Worm (Caenorhabditis elegans) whole organism, young adult: ENCODE measurements around the gene egg-3.

Experiments
- D2030.7 ChIP-seq: fragments of 200-800 bp; sonication (Bioruptor generic); IDR thresholded peaks from 2 replicates; pipeline ENCODE4 v1.3.6; 2022; ENCODE audit warnings: missing genetic modification reagents, missing genetic modification characterization, missing compliant biosample characterization
- F10E7.11 ChIP-seq: sonication (generic microtip); optimal IDR thresholded peaks from 2 replicates; lab custom pipeline; 2017; ENCODE audit warnings: mild to moderate bottlenecking, missing genetic modification characterization, moderate library complexity, missing compliant biosample characterization
- K12H6.12 ChIP-seq: fragments of 200-800 bp; sonication (Bioruptor generic); optimal IDR thresholded peaks from 2 replicates; lab custom pipeline; 2018; ENCODE audit warnings: mild to moderate bottlenecking, missing genetic modification characterization, missing compliant biosample characterization
- Y53G8AR.9 ChIP-seq: fragments of 200-800 bp; sonication (Bioruptor generic); conservative IDR thresholded peaks from 2 replicates; pipeline ENCODE4 v1.3.6; 2022; ENCODE audit warnings: missing genetic modification reagents, missing genetic modification characterization, missing compliant biosample characterization
- Y56A3A.18 ChIP-seq: fragments of 200-800 bp; sonication (Bioruptor generic); IDR thresholded peaks from 2 replicates; pipeline ENCODE4 v1.3.6; 2022; ENCODE audit warnings: missing genetic modification reagents, missing genetic modification characterization, missing compliant biosample characterization
- Y95B8A.8 ChIP-seq: fragments of 200-800 bp; sonication (Bioruptor generic); IDR thresholded peaks from 2 replicates; pipeline ENCODE4 v1.3.6; 2022; ENCODE audit warnings: missing genetic modification reagents, missing genetic modification characterization, missing compliant biosample characterization
- ZK185.1 ChIP-seq: sonication (generic microtip); optimal IDR thresholded peaks from 2 replicates; lab custom pipeline; 2016; ENCODE audit warnings: mild to moderate bottlenecking, missing genetic modification characterization, missing compliant biosample characterization; ENCODE audit not compliant: poor library complexity, severe bottlenecking
- akir-1 ChIP-seq: fragments of 200-800 bp; sonication (Bioruptor generic); optimal IDR thresholded peaks from 2 replicates; lab custom pipeline; 2018; ENCODE audit warnings: mild to moderate bottlenecking, missing genetic modification characterization, moderate library complexity, missing compliant biosample characterization
- ama-1 ChIP-seq, 3 experiments: fragments of 150-350 bp in 1 of 3; sonication (generic microtip) in 2 of 3; optimal IDR thresholded peaks; 2 replicates each; lab custom pipeline; 2014 to 2018; ENCODE audit warnings: missing biosample characterization in 2 of 3, missing genetic modification characterization in 2 of 3, missing genetic modification reagents in 2 of 3
- atf-7 ChIP-seq: sonication (generic microtip); optimal IDR thresholded peaks from 2 replicates; lab custom pipeline; 2017; ENCODE audit warnings: mild to moderate bottlenecking, missing genetic modification characterization, missing compliant biosample characterization
- bed-1 ChIP-seq: fragments of 200-800 bp; sonication (Bioruptor generic); IDR thresholded peaks from 2 replicates; pipeline ENCODE4 v1.3.6; 2022; ENCODE audit warnings: missing genetic modification reagents, missing genetic modification characterization, missing compliant biosample characterization
- ccch-3 ChIP-seq: fragments of 200-800 bp; sonication (Bioruptor generic); optimal IDR thresholded peaks from 2 replicates; lab custom pipeline; 2018; ENCODE audit warnings: mild to moderate bottlenecking, missing genetic modification characterization, missing compliant biosample characterization
- ceh-100 ChIP-seq: fragments of 200-800 bp; sonication (Bioruptor generic); IDR thresholded peaks from 2 replicates; pipeline ENCODE4 v1.3.6; 2022; ENCODE audit warnings: missing genetic modification reagents, missing genetic modification characterization, missing compliant biosample characterization
- ceh-27 ChIP-seq: fragments of 200-800 bp; sonication (Bioruptor generic); optimal IDR thresholded peaks from 2 replicates; lab custom pipeline; 2018; ENCODE audit warnings: mild to moderate bottlenecking, missing genetic modification characterization, moderate library complexity, missing compliant biosample characterization
- ceh-58 ChIP-seq: fragments of 200-800 bp; sonication (Bioruptor generic); IDR thresholded peaks from 2 replicates; pipeline ENCODE4 v1.3.6; 2022; ENCODE audit warnings: missing genetic modification characterization, missing compliant biosample characterization
- ceh-91 ChIP-seq: fragments of 200-800 bp; sonication (Bioruptor generic); IDR thresholded peaks from 2 replicates; pipeline ENCODE4 v1.3.6; 2022; ENCODE audit warnings: missing genetic modification reagents, missing genetic modification characterization, missing compliant biosample characterization
- chd-7 ChIP-seq: sonication (generic microtip); optimal IDR thresholded peaks from 2 replicates; lab custom pipeline; 2016; ENCODE audit warnings: mild to moderate bottlenecking, missing genetic modification characterization, moderate library complexity, missing compliant biosample characterization
- dpff-1 ChIP-seq: sonication (generic microtip); optimal IDR thresholded peaks from 2 replicates; lab custom pipeline; 2017; ENCODE audit warnings: mild to moderate bottlenecking, missing genetic modification characterization, missing compliant biosample characterization
- dpl-1 ChIP-seq: fragments of 150-350 bp; optimal IDR thresholded peaks from 2 replicates; lab custom pipeline; 2014; ENCODE audit warnings: missing biosample characterization, missing genetic modification reagents, missing genetic modification characterization
- egl-44 ChIP-seq: fragments of 200-800 bp; sonication (Bioruptor generic); IDR thresholded peaks from 2 replicates; pipeline ENCODE4 v1.3.6; 2022; ENCODE audit warnings: missing genetic modification reagents, missing genetic modification characterization, missing compliant biosample characterization
- egrh-3 ChIP-seq: fragments of 200-800 bp; sonication (Bioruptor generic); IDR thresholded peaks from 2 replicates; pipeline ENCODE4 v1.3.6; 2022; ENCODE audit warnings: missing genetic modification reagents, missing genetic modification characterization, missing compliant biosample characterization
- him-1 ChIP-seq: sonication (generic microtip); optimal IDR thresholded peaks from 2 replicates; lab custom pipeline; 2016; ENCODE audit warnings: missing genotype, missing genetic modification reagents, missing genetic modification characterization, missing compliant biosample characterization
- hlh-12 ChIP-seq: sonication (generic microtip); optimal IDR thresholded peaks from 2 replicates; lab custom pipeline; 2016; ENCODE audit warnings: missing genetic modification characterization, missing compliant biosample characterization
- hmg-20 ChIP-seq: fragments of 200-800 bp; sonication (Bioruptor generic); IDR thresholded peaks from 2 replicates; pipeline ENCODE4 v1.3.6; 2022; ENCODE audit warnings: missing genetic modification reagents, missing genetic modification characterization, missing compliant biosample characterization
- hsf-1 ChIP-seq: fragments of 200-800 bp; sonication (Bioruptor generic); IDR thresholded peaks from 2 replicates; pipeline ENCODE4 v1.3.6; 2022; ENCODE audit warnings: missing genetic modification reagents, missing genetic modification characterization, missing compliant biosample characterization
- let-607 ChIP-seq, 2 experiments: fragments of 200-800 bp in 1 of 2; sonication (Bioruptor generic) in 1 of 2; sonication (generic microtip) in 1 of 2; optimal IDR thresholded peaks; 2 replicates each; lab custom pipeline; 2016 to 2018; ENCODE audit warnings: mild to moderate bottlenecking in 2 of 2, missing compliant biosample characterization in 2 of 2, missing genetic modification characterization in 2 of 2, moderate library complexity in 2 of 2, missing genotype in 1 of 2
- lin-35 ChIP-seq, 3 experiments: fragments of 150-350 bp in 2 of 3; sonication (generic microtip) in 1 of 3; optimal IDR thresholded peaks; 2 replicates each; lab custom pipeline; 2014 to 2018; ENCODE audit warnings: missing biosample characterization in 3 of 3, missing genetic modification characterization in 3 of 3, missing genetic modification reagents in 3 of 3
- lin-40 ChIP-seq: sonication (generic microtip); optimal IDR thresholded peaks from 2 replicates; lab custom pipeline; 2016; ENCODE audit warnings: missing genetic modification characterization, mild to moderate bottlenecking, missing compliant biosample characterization, missing genotype, missing genetic modification reagents
- lin-54 ChIP-seq: fragments of 200-800 bp; sonication (Bioruptor generic); optimal IDR thresholded peaks from 2 replicates; lab custom pipeline; 2018; ENCODE audit warnings: mild to moderate bottlenecking, missing genetic modification characterization, missing compliant biosample characterization
- madf-8 ChIP-seq: fragments of 200-800 bp; sonication (Bioruptor generic); conservative IDR thresholded peaks from 2 replicates; pipeline ENCODE4 v1.3.6; 2022; ENCODE audit warnings: missing genetic modification reagents, missing genetic modification characterization, missing compliant biosample characterization
- mxl-1 ChIP-seq: sonication (generic microtip); optimal IDR thresholded peaks from 2 replicates; lab custom pipeline; 2016; ENCODE audit warnings: missing genetic modification characterization, missing compliant biosample characterization
- pha-4 ChIP-seq: fragments of 150-350 bp; sonication (generic microtip); optimal IDR thresholded peaks from 2 replicates; lab custom pipeline; 2014; ENCODE audit warnings: missing biosample characterization, missing genetic modification reagents, missing genetic modification characterization
- rcor-1 ChIP-seq: fragments of 200-800 bp; sonication (Bioruptor generic); IDR thresholded peaks from 2 replicates; pipeline ENCODE4 v1.3.6; 2022; ENCODE audit warnings: missing genetic modification reagents, missing genetic modification characterization, missing compliant biosample characterization
- repo-1 ChIP-seq: sonication (generic microtip); optimal IDR thresholded peaks from 2 replicates; lab custom pipeline; 2017; ENCODE audit warnings: mild to moderate bottlenecking, missing genetic modification characterization, missing compliant biosample characterization
- rpc-1 ChIP-seq, 2 experiments: fragments of 150-350 bp in 1 of 2; sonication (generic microtip) in 1 of 2; optimal IDR thresholded peaks; 2 replicates each; lab custom pipeline; 2014 to 2018; ENCODE audit warnings: missing biosample characterization in 1 of 2, missing genetic modification characterization in 1 of 2, missing genetic modification reagents in 1 of 2, missing genotype in 1 of 2
- sdz-38 ChIP-seq: sonication (generic microtip); optimal IDR thresholded peaks from 2 replicates; lab custom pipeline; 2016; ENCODE audit warnings: missing genotype, missing genetic modification characterization, missing compliant biosample characterization
- snpc-3.4 ChIP-seq: sonication (generic microtip); optimal IDR thresholded peaks from 2 replicates; lab custom pipeline; 2017; ENCODE audit warnings: missing genetic modification characterization, mild to moderate bottlenecking, missing compliant biosample characterization, antibody characterized with exemption, moderate library complexity, missing genotype, missing genetic modification reagents
- snpc-4 ChIP-seq, 5 experiments: fragments of 150-350 bp in 1 of 5; sonication (generic microtip) in 4 of 5; optimal IDR thresholded peaks; 2 replicates each; lab custom pipeline; 2014 to 2018; ENCODE audit warnings: missing genetic modification characterization in 5 of 5, missing biosample characterization in 3 of 5, antibody characterized with exemption in 2 of 5, mild to moderate bottlenecking in 2 of 5, missing compliant biosample characterization in 2 of 5, missing genotype in 2 of 5, moderate library complexity in 2 of 5, missing genetic modification reagents in 1 of 5
- somi-1 ChIP-seq: fragments of 200-800 bp; sonication (Bioruptor generic); optimal IDR thresholded peaks from 2 replicates; lab custom pipeline; 2018; ENCODE audit warnings: mild to moderate bottlenecking, missing genetic modification characterization, missing compliant biosample characterization
- tbx-9 ChIP-seq: sonication (generic microtip); optimal IDR thresholded peaks from 2 replicates; lab custom pipeline; 2016; ENCODE audit warnings: borderline replicate concordance, missing genetic modification characterization, inconsistent platforms, missing compliant biosample characterization
- xnd-1 ChIP-seq: sonication (generic microtip); optimal IDR thresholded peaks from 2 replicates; lab custom pipeline; 2016; ENCODE audit warnings: missing genotype, missing genetic modification reagents, missing genetic modification characterization, missing compliant biosample characterization
- ztf-22 ChIP-seq: fragments of 200-800 bp; sonication (Bioruptor generic); optimal IDR thresholded peaks from 2 replicates; lab custom pipeline; 2018; ENCODE audit warnings: mild to moderate bottlenecking, missing genetic modification characterization, moderate library complexity, missing compliant biosample characterization
- ztf-25 ChIP-seq: fragments of 200-800 bp; sonication (Bioruptor generic); IDR thresholded peaks from 2 replicates; pipeline ENCODE4 v1.3.6; 2022; ENCODE audit warnings: missing genetic modification reagents, missing genetic modification characterization, missing compliant biosample characterization
- ztf-28 ChIP-seq: fragments of 200-800 bp; sonication (Bioruptor generic); IDR thresholded peaks from 2 replicates; pipeline ENCODE4 v1.3.6; 2022; ENCODE audit warnings: missing genetic modification reagents, missing genetic modification characterization, missing compliant biosample characterization
- ztf-3 ChIP-seq: fragments of 200-800 bp; sonication (Bioruptor generic); optimal IDR thresholded peaks from 2 replicates; lab custom pipeline; 2018; ENCODE audit warnings: mild to moderate bottlenecking, missing genetic modification characterization, missing compliant biosample characterization
- ztf-6 ChIP-seq: fragments of 200-800 bp; sonication (Bioruptor generic); IDR thresholded peaks from 2 replicates; pipeline ENCODE4 v1.3.6; 2022; ENCODE audit warnings: missing genetic modification reagents, missing genetic modification characterization, missing compliant biosample characterization

Gene egg-3

DNA sequence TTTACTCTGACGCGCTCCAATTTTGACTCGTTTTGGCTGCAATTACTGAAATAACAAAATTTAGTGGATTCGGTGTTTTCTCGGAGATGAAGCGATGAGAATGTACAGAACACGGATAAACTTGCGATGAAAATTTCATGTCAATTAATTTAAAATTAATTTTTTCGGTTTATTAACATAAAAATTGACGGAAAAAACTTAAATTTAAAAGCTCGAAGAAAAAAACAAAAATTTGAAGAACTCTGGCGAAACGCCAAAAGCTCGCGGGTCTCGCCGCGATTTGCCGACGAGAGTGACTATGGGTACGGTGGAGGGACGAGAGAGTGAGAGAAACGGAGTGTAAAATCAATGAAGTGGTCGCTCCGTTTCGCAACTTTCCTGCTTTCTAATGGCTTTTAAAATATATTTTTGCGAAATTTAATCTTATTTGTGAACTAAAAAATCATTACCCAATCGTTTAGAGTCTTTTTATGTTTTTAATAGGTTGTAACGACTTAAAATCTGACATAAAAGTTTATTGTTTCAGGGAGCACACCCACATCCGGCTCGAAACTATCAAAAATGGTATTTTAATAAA is 15.5 kb downstream of the egg-3 start, which contains the start of the genes gmps-1 and cap-2:
Gene gmps-1 (minus strand): TSS at position 51 of the 577 bp plus-strand sequence.
Gene cap-2 (plus strand): TSS at position 527 of the 577 bp plus-strand sequence.
- no peak for TF ChIP-seq dpff-1 (tag; lab: Kevin White, UChicago)
- peak; percentile 49 for TF ChIP-seq snpc-4 (GFP tag; optimal IDR thresholded peaks at IDR 0.05; lab: Kevin White, UChicago)
- TF ChIP-seq snpc-4 (tag; optimal IDR thresholded peaks at IDR 0.05; lab: Kevin White, UChicago): peak; percentile 2 to 87 (median 48)
- TF ChIP-seq Y53G8AR.9 (GFP tag; lab: Robert Waterston, UW): peak; percentile 98
- no peak for TF ChIP-seq sdz-38
- TF ChIP-seq chd-7 (tag; lab: Kevin White, UChicago): peak; percentile 89
- peak; percentile 85 for TF ChIP-seq ceh-100
- peak; percentile 51 for TF ChIP-seq egrh-3
- peak; percentile 92 for TF ChIP-seq lin-54 (GFP tag; lab: Kevin White, UChicago)
- peak; percentile 92 for TF ChIP-seq atf-7 (tag; lab: Kevin White, UChicago)
- TF ChIP-seq F10E7.11 (tag; lab: Kevin White, UChicago): peak; percentile 54
- no peak for TF ChIP-seq mxl-1 (tag; lab: Kevin White, UChicago)
- TF ChIP-seq lin-40 (tag; lab: Kevin White, UChicago): peak; percentile 97
- peak; percentile 71 for TF ChIP-seq pha-4
- peak; percentile 97 for TF ChIP-seq Y56A3A.18 (GFP tag; lab: Robert Waterston, UW)
- peak; percentile 56 for TF ChIP-seq dpl-1 (GFP tag; lab: Kevin White, UChicago)
- TF ChIP-seq akir-1 (GFP tag; lab: Kevin White, UChicago): no peak
- TF ChIP-seq ccch-3: no peak
- peak; percentile 74 for TF ChIP-seq madf-8 (GFP tag; lab: Robert Waterston, UW)
- peak; percentile 80 for TF ChIP-seq snpc-3.4 (tag; lab: Kevin White, UChicago)
- peak; percentile 93 for TF ChIP-seq hmg-20 (GFP tag; lab: Robert Waterston, UW)
- peak; percentile 95 for TF ChIP-seq rcor-1 (GFP tag; lab: Robert Waterston, UW)
- TF ChIP-seq xnd-1 (tag; lab: Kevin White, UChicago): peak; percentile 81
- peak; percentile 76; the same call in 1 of the 2 replicates for TF ChIP-seq egl-44 (GFP tag; lab: Robert Waterston, UW)
- no peak for TF ChIP-seq ztf-22
- peak; percentile 55 to 85 for TF ChIP-seq let-607 (tag; optimal IDR thresholded peaks at IDR 0.05; lab: Kevin White, UChicago)
- TF ChIP-seq ama-1 (optimal IDR thresholded peaks at IDR 0.05; lab: Kevin White, UChicago): no peak
- peak in 1 of 2 experiments; percentile 62 for TF ChIP-seq ama-1 (GFP tag; optimal IDR thresholded peaks at IDR 0.05; lab: Kevin White, UChicago)
- peak; percentile 55; the same call in 1 of the 2 replicates for TF ChIP-seq ztf-6 (GFP tag; lab: Robert Waterston, UW)
- TF ChIP-seq hlh-12 (tag; lab: Kevin White, UChicago): no peak
- peak; percentile 15 to 96 (median 75) for TF ChIP-seq lin-35 (GFP tag; optimal IDR thresholded peaks at IDR 0.05; lab: Kevin White, UChicago)
- TF ChIP-seq ceh-91 (GFP tag; lab: Robert Waterston, UW): peak; percentile 82
- peak; percentile 80 for TF ChIP-seq hsf-1 (GFP tag; lab: Robert Waterston, UW)
- peak; percentile 89 for TF ChIP-seq Y95B8A.8 (GFP tag; lab: Robert Waterston, UW)
- peak; percentile 82; the same call in 1 of the 2 replicates for TF ChIP-seq ztf-28 (GFP tag; lab: Robert Waterston, UW)
- peak; percentile 95 for TF ChIP-seq repo-1 (tag; lab: Kevin White, UChicago)
- peak; percentile 67; the same call in 1 of the 2 replicates for TF ChIP-seq ztf-25 (GFP tag; lab: Robert Waterston, UW)
- TF ChIP-seq bed-1: no peak
- peak; percentile 94 for TF ChIP-seq ZK185.1
- TF ChIP-seq somi-1 (GFP tag; lab: Kevin White, UChicago): peak; percentile 42
- peak; percentile 89 for TF ChIP-seq K12H6.12
- no peak for TF ChIP-seq ceh-58
- TF ChIP-seq him-1 (tag; lab: Kevin White, UChicago): peak; percentile 53
- peak; percentile 91 for TF ChIP-seq ceh-27 (GFP tag; lab: Kevin White, UChicago)
- TF ChIP-seq rpc-1 (optimal IDR thresholded peaks at IDR 0.05; lab: Kevin White, UChicago): peak; percentile 27
- no peak for TF ChIP-seq rpc-1 (tag; optimal IDR thresholded peaks at IDR 0.05; lab: Kevin White, UChicago)
- TF ChIP-seq D2030.7 (GFP tag; lab: Robert Waterston, UW): peak; percentile 91
- TF ChIP-seq tbx-9 (tag; lab: Kevin White, UChicago): no peak
- peak; percentile 45 for TF ChIP-seq ztf-3 (GFP tag; lab: Kevin White, UChicago)
